Fruit fly (Drosophila melanogaster) whole organism, embryonic: Measurements from ENCODE around the gene Hsp110.
A peak's percentile ranks its signal among the peaks of the same experiment; 100 is the strongest.

ENCODE experiments used
- Abd-B ChIP-seq: fragments of 200-800 bp; sonication (Bioruptor generic); optimal IDR thresholded peaks from 2 replicates; lab custom pipeline; 2018; ENCODE audit warnings: missing biosample characterization, mild to moderate bottlenecking, missing genetic modification characterization, moderate library complexity
- Antp ChIP-seq: fragments of 200-800 bp; sonication (Bioruptor generic); optimal IDR thresholded peaks from 3 replicates; lab custom pipeline; 2016; ENCODE audit warnings: missing biosample characterization, missing genetic modification characterization
- B-H2 ChIP-seq: fragments of 200-800 bp; sonication (Bioruptor generic); optimal IDR thresholded peaks from 2 replicates; lab custom pipeline; 2018; ENCODE audit warnings: missing biosample characterization, mild to moderate bottlenecking, missing genetic modification characterization
- CG11456 ChIP-seq: fragments of 200-800 bp; sonication (Bioruptor generic); IDR thresholded peaks from 3 replicates; pipeline ENCODE4 v1.3.6; 2022; ENCODE audit warnings: missing biosample characterization, missing genetic modification characterization
- CG12219 ChIP-seq: fragments of 200-800 bp; sonication (Bioruptor generic); optimal IDR thresholded peaks from 3 replicates; lab custom pipeline; 2018; ENCODE audit warnings: missing biosample characterization, mild to moderate bottlenecking, missing genetic modification characterization
- CG17912 ChIP-seq: fragments of 200-800 bp; sonication (Bioruptor generic); optimal IDR thresholded peaks from 2 replicates; lab custom pipeline; 2018; ENCODE audit warnings: missing biosample characterization, mild to moderate bottlenecking, missing genetic modification characterization
- CG18619 ChIP-seq: fragments of 200-800 bp; sonication (Bioruptor generic); optimal IDR thresholded peaks from 3 replicates; lab custom pipeline; 2017; ENCODE audit warnings: missing biosample characterization, mild to moderate bottlenecking, missing genetic modification characterization
- CG2202 ChIP-seq: fragments of 200-800 bp; sonication (Bioruptor generic); optimal IDR thresholded peaks from 2 replicates; lab custom pipeline; 2018; ENCODE audit warnings: missing biosample characterization, mild to moderate bottlenecking, missing genetic modification characterization
- CG2678 ChIP-seq: fragments of 200-800 bp; sonication (Bioruptor generic); optimal IDR thresholded peaks from 3 replicates; lab custom pipeline; 2019; ENCODE audit warnings: missing biosample characterization, mild to moderate bottlenecking, missing genetic modification characterization, moderate library complexity
- CG2875 ChIP-seq: fragments of 200-800 bp; sonication (Bioruptor generic); optimal IDR thresholded peaks from 2 replicates; lab custom pipeline; 2017; ENCODE audit warnings: missing biosample characterization, mild to moderate bottlenecking, missing genetic modification characterization, missing genetic modification reagents
- CG30431 ChIP-seq: fragments of 200-800 bp; sonication (Bioruptor generic); optimal IDR thresholded peaks from 2 replicates; lab custom pipeline; 2017; ENCODE audit warnings: missing biosample characterization, missing genetic modification characterization
- CG31224 ChIP-seq: fragments of 200-800 bp; sonication (Bioruptor generic); IDR thresholded peaks from 2 replicates; pipeline ENCODE4 v1.3.6; 2022; ENCODE audit warnings: missing biosample characterization, missing genetic modification characterization
- CG31441 ChIP-seq: fragments of 200-800 bp; sonication (Bioruptor generic); IDR thresholded peaks from 2 replicates; pipeline ENCODE4 v1.3.6; 2022; ENCODE audit warnings: missing biosample characterization, missing genetic modification characterization
- CG34224 ChIP-seq: fragments of 200-800 bp; sonication (Bioruptor generic); IDR thresholded peaks from 3 replicates; pipeline ENCODE4 v1.3.6; 2022; ENCODE audit warnings: missing biosample characterization, missing genetic modification characterization; ENCODE audit not compliant: partially characterized antibody
- CG5245 ChIP-seq: fragments of 200-800 bp; sonication (Bioruptor generic); optimal IDR thresholded peaks from 3 replicates; lab custom pipeline; 2016; ENCODE audit warnings: missing biosample characterization, missing genetic modification characterization
- CG6689 ChIP-seq: fragments of 200-800 bp; sonication (Bioruptor generic); IDR thresholded peaks from 2 replicates; pipeline ENCODE4 v1.3.6; 2022; ENCODE audit warnings: missing biosample characterization, missing genetic modification characterization
- CG8281 ChIP-seq: fragments of 200-800 bp; sonication (Bioruptor generic); optimal IDR thresholded peaks from 2 replicates; lab custom pipeline; 2018; ENCODE audit warnings: missing biosample characterization, mild to moderate bottlenecking, missing genetic modification characterization, moderate library complexity
- D19A ChIP-seq: fragments of 200-800 bp; optimal IDR thresholded peaks from 3 replicates; lab custom pipeline; 2019; ENCODE audit warnings: missing biosample characterization, mild to moderate bottlenecking, missing genetic modification characterization, moderate library complexity
- Doc2 ChIP-seq: fragments of 200-800 bp; sonication (Bioruptor generic); IDR thresholded peaks from 2 replicates; pipeline ENCODE4 v1.3.6; 2022; ENCODE audit warnings: missing biosample characterization, missing genetic modification characterization
- E2f2 ChIP-seq: fragments of 200-800 bp; sonication (Bioruptor generic); IDR thresholded peaks from 2 replicates; pipeline ENCODE4 v1.3.6; 2022; ENCODE audit warnings: missing biosample characterization, missing genetic modification characterization
- ERR ChIP-seq: fragments of 200-800 bp; sonication (Bioruptor generic); optimal IDR thresholded peaks from 2 replicates; lab custom pipeline; 2016; ENCODE audit warnings: missing biosample characterization, missing genetic modification characterization
- Ets65A ChIP-seq: fragments of 200-800 bp; sonication (Bioruptor generic); peaks from one replicate; lab custom pipeline; 2016; ENCODE audit warnings: missing biosample characterization, missing genetic modification characterization
- Fer2 ChIP-seq: fragments of 200-800 bp; sonication (Bioruptor generic); optimal IDR thresholded peaks from 2 replicates; lab custom pipeline; 2018; ENCODE audit warnings: missing biosample characterization, mild to moderate bottlenecking, missing genetic modification characterization, moderate library complexity
- H15 ChIP-seq: fragments of 200-800 bp; sonication (Bioruptor generic); IDR thresholded peaks from 3 replicates; pipeline ENCODE4 v1.3.6; 2022; ENCODE audit warnings: missing biosample characterization, missing genetic modification characterization
- Hand ChIP-seq: fragments of 200-800 bp; sonication (Bioruptor generic); optimal IDR thresholded peaks from 2 replicates; lab custom pipeline; 2017; ENCODE audit warnings: mild to moderate bottlenecking, missing biosample characterization, missing genetic modification reagents, missing genetic modification characterization
- Hmx ChIP-seq: fragments of 200-800 bp; sonication (Bioruptor generic); optimal IDR thresholded peaks from 2 replicates; lab custom pipeline; 2016; ENCODE audit warnings: missing biosample characterization, missing genetic modification characterization
- NFAT ChIP-seq: fragments of 200-800 bp; sonication (Bioruptor generic); IDR thresholded peaks from 2 replicates; pipeline ENCODE4 v1.3.6; 2022; ENCODE audit warnings: missing biosample characterization, missing genetic modification characterization
- Rx ChIP-seq: fragments of 200-800 bp; sonication (Bioruptor generic); IDR thresholded peaks from 2 replicates; pipeline ENCODE4 v1.3.6; 2022; ENCODE audit warnings: missing biosample characterization, missing genetic modification characterization
- Six4 ChIP-seq: fragments of 200-800 bp; sonication (Bioruptor generic); optimal IDR thresholded peaks from 2 replicates; lab custom pipeline; 2016; ENCODE audit warnings: missing biosample characterization, missing genetic modification characterization
- Stat92E ChIP-seq, 3 experiments: fragments of >200 bp in 2 of 3; fragments of 200-800 bp in 1 of 3; sonication (Bioruptor generic) in 1 of 3; optimal IDR thresholded peaks; 2 replicates each; lab custom pipeline; 2017 to 2019; ENCODE audit warnings: missing biosample characterization in 3 of 3, missing genetic modification characterization in 3 of 3, mild to moderate bottlenecking in 1 of 3, moderate library complexity in 1 of 3
- TFAM ChIP-seq: fragments of 200-800 bp; sonication (Bioruptor generic); optimal IDR thresholded peaks from 2 replicates; lab custom pipeline; 2017; ENCODE audit warnings: missing biosample characterization, missing genetic modification characterization, inconsistent platforms
- ato ChIP-seq: fragments of 200-800 bp; sonication (Bioruptor generic); IDR thresholded peaks from 2 replicates; pipeline ENCODE4 v1.3.6; 2022; ENCODE audit warnings: missing biosample characterization, missing genetic modification characterization; ENCODE audit not compliant: partially characterized antibody
- cad ChIP-seq: fragments of >200 bp; optimal IDR thresholded peaks from 2 replicates; lab custom pipeline; 2017; ENCODE audit warnings: missing biosample characterization, missing genetic modification characterization
- caup ChIP-seq: fragments of 200-800 bp; sonication (Bioruptor generic); optimal IDR thresholded peaks from 3 replicates; lab custom pipeline; 2017; ENCODE audit warnings: missing biosample characterization, mild to moderate bottlenecking, missing genetic modification characterization, moderate library complexity; ENCODE audit not compliant: severe bottlenecking
- dan ChIP-seq: fragments of 200-800 bp; sonication (Bioruptor generic); IDR thresholded peaks from 2 replicates; pipeline ENCODE4 v1.3.6; 2022; ENCODE audit warnings: missing biosample characterization, missing genetic modification characterization
- emc ChIP-seq: fragments of 200-800 bp; sonication (Bioruptor generic); optimal IDR thresholded peaks from 2 replicates; lab custom pipeline; 2016; ENCODE audit warnings: missing biosample characterization, missing genetic modification characterization
- fd3F ChIP-seq: fragments of 200-800 bp; sonication (Bioruptor generic); optimal IDR thresholded peaks from 2 replicates; lab custom pipeline; 2018; ENCODE audit warnings: missing biosample characterization, mild to moderate bottlenecking, missing genetic modification characterization, moderate library complexity
- ken ChIP-seq: fragments of 200-800 bp; sonication (Bioruptor generic); IDR thresholded peaks from 3 replicates; pipeline ENCODE4 v1.3.6; 2022; ENCODE audit warnings: missing biosample characterization, missing genetic modification characterization
- mirr ChIP-seq: fragments of 200-800 bp; sonication (Bioruptor generic); optimal IDR thresholded peaks from 3 replicates; lab custom pipeline; 2018; ENCODE audit warnings: missing biosample characterization, mild to moderate bottlenecking, missing genetic modification characterization
- p53 ChIP-seq: fragments of 200-800 bp; sonication (Bioruptor generic); optimal IDR thresholded peaks from 2 replicates; lab custom pipeline; 2016; ENCODE audit warnings: missing biosample characterization, missing genetic modification characterization
- pb ChIP-seq: fragments of 200-800 bp; sonication (Bioruptor generic); optimal IDR thresholded peaks from 3 replicates; lab custom pipeline; 2016; ENCODE audit warnings: missing biosample characterization, missing genetic modification characterization
- pho ChIP-seq: fragments of 200-800 bp; sonication (Bioruptor generic); optimal IDR thresholded peaks from 2 replicates; lab custom pipeline; 2016; ENCODE audit warnings: missing biosample characterization, missing genetic modification characterization
- phol ChIP-seq: fragments of 200-800 bp; sonication (Bioruptor generic); optimal IDR thresholded peaks from 3 replicates; lab custom pipeline; 2018; ENCODE audit warnings: missing biosample characterization, mild to moderate bottlenecking, missing genetic modification characterization, moderate library complexity
- pzg ChIP-seq: fragments of 200-800 bp; sonication (Bioruptor generic); optimal IDR thresholded peaks from 3 replicates; lab custom pipeline; 2018; ENCODE audit warnings: missing biosample characterization, mild to moderate bottlenecking, missing genetic modification characterization, moderate library complexity
- rib ChIP-seq: fragments of 200-800 bp; sonication (Bioruptor generic); IDR thresholded peaks from 2 replicates; pipeline ENCODE4 v1.3.6; 2022; ENCODE audit warnings: missing biosample characterization, missing genetic modification characterization
- row ChIP-seq: fragments of 200-800 bp; sonication (Bioruptor generic); IDR thresholded peaks from 3 replicates; pipeline ENCODE4 v1.3.6; 2022; ENCODE audit warnings: missing biosample characterization, missing genetic modification characterization
- seq ChIP-seq: fragments of 200-800 bp; sonication (Bioruptor generic); IDR thresholded peaks from 2 replicates; pipeline ENCODE4 v1.3.6; 2022; ENCODE audit warnings: missing biosample characterization, missing genetic modification characterization
- sim ChIP-seq: fragments of 200-800 bp; sonication (Bioruptor generic); IDR thresholded peaks from 2 replicates; pipeline ENCODE4 v1.3.6; 2022; ENCODE audit warnings: missing biosample characterization, missing genetic modification characterization
- sr ChIP-seq: fragments of 200-800 bp; sonication (Bioruptor generic); IDR thresholded peaks from 3 replicates; pipeline ENCODE4 v1.3.6; 2022; ENCODE audit warnings: missing biosample characterization, missing genetic modification characterization
- sug ChIP-seq: fragments of 200-800 bp; optimal IDR thresholded peaks from 2 replicates; lab custom pipeline; 2019; ENCODE audit warnings: missing biosample characterization, mild to moderate bottlenecking, missing genetic modification characterization, moderate library complexity
- ttk ChIP-seq: fragments of 200-800 bp; sonication (Bioruptor generic); IDR thresholded peaks from 2 replicates; pipeline ENCODE4 v2.1.2; 2022; ENCODE audit warnings: missing biosample characterization, missing genetic modification characterization
- unc-4 ChIP-seq: fragments of 200-800 bp; sonication (Bioruptor generic); IDR thresholded peaks from 2 replicates; pipeline ENCODE4 v1.3.6; 2022; ENCODE audit warnings: missing biosample characterization, missing genetic modification characterization; ENCODE audit not compliant: partially characterized antibody
- yki ChIP-seq: fragments of >200 bp; optimal IDR thresholded peaks from 3 replicates; lab custom pipeline; 2018

Gene Hsp110

dm6 chr3L:14006704-14007126, 30.1 kb upstream of the Hsp110 start:
- TF ChIP-seq p53 (GFP tag; lab: Kevin White, UChicago) (no peak), CG31441 (GFP tag; lab: Robert Waterston, UW) (no peak), sug (tag; lab: Kevin White, UChicago) (no peak), cad (GFP tag; lab: Kevin White, UChicago) (no peak), B-H2 (GFP tag; lab: Kevin White, UChicago) (no peak), CG2875 (GFP tag; lab: Kevin White, UChicago) (no peak), CG18619 (GFP tag; lab: Kevin White, UChicago) (no peak), ken (GFP tag; lab: Robert Waterston, UW) (no peak), rib (GFP tag; lab: Robert Waterston, UW) (no peak), ato (no peak), seq (GFP tag; lab: Robert Waterston, UW) (no peak), Doc2 (GFP tag; lab: Robert Waterston, UW) (no peak), E2f2 (GFP tag; lab: Robert Waterston, UW) (peak; percentile 31; the same call in 1 of the 2 replicates), CG6689 (GFP tag; lab: Robert Waterston, UW) (no peak), CG2678 (no peak), H15 (GFP tag; lab: Robert Waterston, UW) (no peak), Antp (GFP tag; lab: Kevin White, UChicago) (no peak), yki (lab: Kevin White, UChicago) (no peak), emc (GFP tag; lab: Kevin White, UChicago) (no peak), CG2202 (tag; lab: Kevin White, UChicago) (no peak), D19A (tag; lab: Kevin White, UChicago) (no peak), Fer2 (tag; lab: Kevin White, UChicago) (no peak), ttk (GFP tag; lab: Robert Waterston, UW) (no peak), sr (GFP tag; lab: Robert Waterston, UW) (0 out of 3 replicates have a peak, but pooled peaks have one; percentile 28), unc-4 (GFP tag; lab: Robert Waterston, UW) (peak; percentile 25; the same call in 1 of the 2 replicates), CG34224 (GFP tag; lab: Robert Waterston, UW) (no peak), Stat92E (GFP tag; optimal IDR thresholded peaks at IDR 0.05; lab: Kevin White, UChicago) (no peak), sim (GFP tag; lab: Robert Waterston, UW) (no peak), dan (GFP tag; lab: Robert Waterston, UW) (no peak), CG17912 (no peak), CG12219 (GFP tag; lab: Kevin White, UChicago) (no peak), TFAM (GFP tag; lab: Kevin White, UChicago) (no peak), Rx (GFP tag; lab: Robert Waterston, UW) (no peak), CG5245 (GFP tag; lab: Kevin White, UChicago) (no peak), fd3F (GFP tag; lab: Kevin White, UChicago) (no peak), pb (GFP tag; lab: Kevin White, UChicago) (no peak), caup (GFP tag; lab: Kevin White, UChicago) (no peak), pzg (GFP tag; lab: Kevin White, UChicago) (peak; percentile 33), CG8281 (tag; lab: Kevin White, UChicago) (no peak), NFAT (no peak), Abd-B (no peak), Hand (GFP tag; lab: Kevin White, UChicago) (no peak), Hmx (GFP tag; lab: Kevin White, UChicago) (no peak), ERR (no peak), Ets65A (GFP tag; lab: Kevin White, UChicago) (peak; percentile 39), mirr (GFP tag; lab: Kevin White, UChicago) (no peak), pho (GFP tag; lab: Kevin White, UChicago) (peak; percentile 9), Six4 (GFP tag; lab: Kevin White, UChicago) (no peak), phol (no peak), CG30431 (GFP tag; lab: Kevin White, UChicago) (no peak), CG31224 (GFP tag; lab: Robert Waterston, UW) (no peak), CG11456 (GFP tag; lab: Robert Waterston, UW) (no peak), row (peak; percentile 67)
